Worm (Caenorhabditis elegans) whole organism, midembryonic: ENCODE measurements around the gene M03B6.3.

Experiments
- cog-1 ChIP-seq: sonication (generic microtip); optimal IDR thresholded peaks from 2 replicates; lab custom pipeline; 2016; ENCODE audit warnings: missing genetic modification characterization, missing compliant biosample characterization
- flt-1 ChIP-seq: fragments of 200-800 bp; sonication (Bioruptor generic); IDR thresholded peaks from 2 replicates; pipeline ENCODE4 v1.3.6; 2022; ENCODE audit warnings: missing genetic modification characterization, missing compliant biosample characterization
- klf-2 ChIP-seq: fragments of 200-800 bp; sonication (Bioruptor generic); conservative IDR thresholded peaks from 2 replicates; pipeline ENCODE4 v1.3.6; 2022; ENCODE audit warnings: missing genetic modification reagents, missing genetic modification characterization, missing compliant biosample characterization

DNA sequence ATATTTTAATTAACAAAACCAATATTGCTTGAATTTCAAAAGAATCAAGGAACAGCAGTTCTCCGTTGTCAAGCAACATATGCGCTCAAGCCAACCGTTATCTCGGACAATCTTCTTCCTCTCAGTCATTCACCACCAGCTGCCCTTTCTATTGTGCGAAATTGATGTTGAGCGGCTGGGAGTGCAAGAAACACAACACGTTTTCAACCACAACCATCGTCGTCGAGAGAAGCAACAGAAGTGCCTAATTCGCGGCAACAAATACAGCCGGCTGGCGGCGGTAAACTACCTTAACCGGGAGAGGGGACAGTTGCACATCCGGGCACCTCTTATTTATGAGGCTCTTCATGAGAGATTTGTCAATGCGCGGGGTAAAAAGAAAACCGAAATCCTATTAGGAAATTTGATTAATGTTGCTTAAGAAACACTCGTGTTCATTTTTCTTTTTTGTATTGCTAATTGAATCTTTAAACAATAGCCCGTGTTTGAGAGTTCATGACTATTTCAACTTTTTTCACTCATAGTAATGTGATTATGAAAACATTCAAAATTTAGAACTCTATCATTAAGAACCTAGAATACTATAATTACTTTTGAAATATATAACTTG lies 17.8 kb upstream of the M03B6.3 start:
- TF ChIP-seq flt-1 (no peak), cog-1 (tag; lab: Kevin White, UChicago) (no peak), klf-2 (GFP tag; lab: Robert Waterston, UW) (no peak)
